Fruit fly (Drosophila melanogaster) whole organism, embryonic: ENCODE results near the gene Unc50.

ENCODE experiments used
- CG10565 ChIP-seq: fragments of 200-800 bp; sonication (Bioruptor generic); optimal IDR thresholded peaks from 3 replicates; lab custom pipeline; 2016; ENCODE audit warnings: missing biosample characterization, mild to moderate bottlenecking, missing genetic modification characterization
- CG11723 ChIP-seq: fragments of 200-800 bp; sonication (Bioruptor generic); optimal IDR thresholded peaks from 2 replicates; lab custom pipeline; 2017; ENCODE audit warnings: missing biosample characterization, mild to moderate bottlenecking, missing genetic modification characterization
- CG13123 ChIP-seq: fragments of 200-800 bp; sonication (Bioruptor generic); optimal IDR thresholded peaks from 2 replicates; lab custom pipeline; 2016; ENCODE audit warnings: missing biosample characterization, missing genetic modification characterization
- CG13624 ChIP-seq: fragments of 200-800 bp; sonication (Bioruptor generic); optimal IDR thresholded peaks from 2 replicates; lab custom pipeline; 2016; ENCODE audit warnings: missing biosample characterization, missing genetic modification characterization
- CG13775 ChIP-seq: fragments of 200-800 bp; sonication (Bioruptor generic); optimal IDR thresholded peaks from 3 replicates; lab custom pipeline; 2017; ENCODE audit warnings: missing biosample characterization, mild to moderate bottlenecking, missing genetic modification characterization
- CG16863 ChIP-seq: fragments of 200-800 bp; sonication (Bioruptor generic); optimal IDR thresholded peaks from 3 replicates; lab custom pipeline; 2016; ENCODE audit warnings: missing biosample characterization, missing genetic modification characterization
- CG17186 ChIP-seq: fragments of 200-800 bp; sonication (Bioruptor generic); optimal IDR thresholded peaks from 3 replicates; lab custom pipeline; 2017; ENCODE audit warnings: missing biosample characterization, missing genetic modification reagents, missing genetic modification characterization
- CG17385 ChIP-seq: fragments of 200-800 bp; sonication (Bioruptor generic); optimal IDR thresholded peaks from 3 replicates; lab custom pipeline; 2018; ENCODE audit warnings: missing biosample characterization, mild to moderate bottlenecking, missing genetic modification characterization
- CG17612 ChIP-seq: fragments of 200-800 bp; sonication (Bioruptor generic); IDR thresholded peaks from 2 replicates; pipeline ENCODE4 v1.3.6; 2022; ENCODE audit warnings: missing biosample characterization, missing genetic modification characterization
- CG17802 ChIP-seq: fragments of 200-800 bp; sonication (Bioruptor generic); optimal IDR thresholded peaks from 2 replicates; lab custom pipeline; 2018; ENCODE audit warnings: missing biosample characterization, mild to moderate bottlenecking, missing genetic modification characterization, moderate library complexity
- CG34422 ChIP-seq: fragments of 200-800 bp; sonication (Bioruptor generic); IDR thresholded peaks from 3 replicates; pipeline ENCODE4 v1.3.6; 2022; ENCODE audit warnings: missing biosample characterization, missing genetic modification characterization
- CG4707 ChIP-seq: fragments of 200-800 bp; sonication (Bioruptor generic); optimal IDR thresholded peaks from 2 replicates; lab custom pipeline; 2018; ENCODE audit warnings: missing biosample characterization, mild to moderate bottlenecking, missing genetic modification characterization, moderate library complexity
- CG5245 ChIP-seq: fragments of 200-800 bp; sonication (Bioruptor generic); optimal IDR thresholded peaks from 3 replicates; lab custom pipeline; 2016; ENCODE audit warnings: missing biosample characterization, missing genetic modification characterization
- CG6683 ChIP-seq: fragments of 200-800 bp; sonication (Bioruptor generic); optimal IDR thresholded peaks from 2 replicates; lab custom pipeline; 2017; ENCODE audit warnings: missing biosample characterization, mild to moderate bottlenecking, missing genetic modification characterization, missing genetic modification reagents
- CG6689 ChIP-seq: fragments of 200-800 bp; sonication (Bioruptor generic); IDR thresholded peaks from 2 replicates; pipeline ENCODE4 v1.3.6; 2022; ENCODE audit warnings: missing biosample characterization, missing genetic modification characterization
- CG7928 ChIP-seq: fragments of 200-800 bp; sonication (Bioruptor generic); optimal IDR thresholded peaks from 2 replicates; lab custom pipeline; 2017; ENCODE audit warnings: missing biosample characterization, mild to moderate bottlenecking, missing genetic modification characterization
- CG9437 ChIP-seq: fragments of 200-800 bp; sonication (Bioruptor generic); optimal IDR thresholded peaks from 2 replicates; lab custom pipeline; 2018; ENCODE audit warnings: missing biosample characterization, mild to moderate bottlenecking, missing genetic modification characterization
- Camta ChIP-seq: fragments of 200-800 bp; sonication (Bioruptor generic); optimal IDR thresholded peaks from 2 replicates; lab custom pipeline; 2016; ENCODE audit warnings: missing biosample characterization, missing genetic modification characterization
- Chrac-16 ChIP-seq: fragments of 200-800 bp; sonication (Bioruptor generic); optimal IDR thresholded peaks from 3 replicates; lab custom pipeline; 2016; ENCODE audit warnings: missing biosample characterization, missing genetic modification characterization
- D19B ChIP-seq: fragments of 200-800 bp; sonication (Bioruptor generic); optimal IDR thresholded peaks from 2 replicates; lab custom pipeline; 2017; ENCODE audit warnings: missing biosample characterization, mild to moderate bottlenecking, missing genetic modification characterization
- Deaf1 ChIP-seq: fragments of 200-800 bp; optimal IDR thresholded peaks from 3 replicates; lab custom pipeline; 2019; ENCODE audit warnings: missing biosample characterization, mild to moderate bottlenecking, missing genetic modification characterization, moderate library complexity
- ERR ChIP-seq: fragments of 200-800 bp; sonication (Bioruptor generic); optimal IDR thresholded peaks from 2 replicates; lab custom pipeline; 2016; ENCODE audit warnings: missing biosample characterization, missing genetic modification characterization
- Fer1 ChIP-seq: fragments of 200-800 bp; sonication (Bioruptor generic); optimal IDR thresholded peaks from 2 replicates; lab custom pipeline; 2017; ENCODE audit warnings: missing biosample characterization, mild to moderate bottlenecking, missing genetic modification characterization
- Gsc ChIP-seq: fragments of 200-800 bp; sonication (Bioruptor generic); IDR thresholded peaks from 2 replicates; pipeline ENCODE4 v1.3.6; 2022; ENCODE audit warnings: missing biosample characterization, missing genetic modification characterization
- HLH4C ChIP-seq: fragments of 200-800 bp; sonication (Bioruptor generic); IDR thresholded peaks from 3 replicates; pipeline ENCODE4 v1.3.6; 2022; ENCODE audit warnings: missing biosample characterization, missing genetic modification characterization; ENCODE audit not compliant: partially characterized antibody
- Hmr ChIP-seq: fragments of 200-800 bp; sonication (Bioruptor generic); optimal IDR thresholded peaks from 3 replicates; lab custom pipeline; 2017; ENCODE audit warnings: mild to moderate bottlenecking, missing biosample characterization, missing genetic modification reagents, missing genetic modification characterization
- Hr51 ChIP-seq, 2 experiments: fragments of 200-800 bp; sonication (Bioruptor generic); optimal IDR thresholded peaks; 2 replicates in 1 of 2; 3 replicates in 1 of 2; lab custom pipeline; 2016 to 2018; ENCODE audit warnings: missing biosample characterization in 2 of 2, missing genetic modification characterization in 2 of 2, mild to moderate bottlenecking in 1 of 2, moderate library complexity in 1 of 2
- Oaz ChIP-seq: fragments of 200-800 bp; sonication (Bioruptor generic); IDR thresholded peaks from 2 replicates; pipeline ENCODE4 v1.3.6; 2022; ENCODE audit warnings: missing biosample characterization, missing genetic modification characterization
- Opbp ChIP-seq: fragments of 200-800 bp; sonication (Bioruptor generic); IDR thresholded peaks from 3 replicates; pipeline ENCODE4 v1.3.6; 2022; ENCODE audit warnings: missing biosample characterization, missing genetic modification characterization; ENCODE audit not compliant: partially characterized antibody
- Sry-β ChIP-seq: fragments of 200-800 bp; sonication (Bioruptor generic); optimal IDR thresholded peaks from 2 replicates; lab custom pipeline; 2018; ENCODE audit warnings: missing biosample characterization, mild to moderate bottlenecking, missing genetic modification characterization, moderate library complexity
- Tbp ChIP-seq: fragments of >200 bp; optimal IDR thresholded peaks from 2 replicates; lab custom pipeline; 2018; ENCODE audit warnings: missing biosample characterization, missing genetic modification characterization
- chinmo ChIP-seq: fragments of 200-800 bp; sonication (Bioruptor generic); IDR thresholded peaks from 4 replicates; pipeline ENCODE4 v1.3.6; 2022; ENCODE audit warnings: missing biosample characterization, missing genetic modification characterization; ENCODE audit not compliant: partially characterized antibody
- chn ChIP-seq: fragments of 200-800 bp; sonication (Bioruptor generic); optimal IDR thresholded peaks from 2 replicates; lab custom pipeline; 2016; ENCODE audit warnings: missing biosample characterization, missing genetic modification characterization
- corto ChIP-seq: fragments of 200-800 bp; sonication (Bioruptor generic); optimal IDR thresholded peaks from 2 replicates; lab custom pipeline; 2016; ENCODE audit warnings: missing biosample characterization, mild to moderate bottlenecking, missing genetic modification characterization, moderate library complexity
- crol ChIP-seq: fragments of 200-800 bp; sonication (Bioruptor generic); IDR thresholded peaks from 2 replicates; pipeline ENCODE4 v1.3.6; 2022; ENCODE audit warnings: missing biosample characterization, missing genetic modification characterization
- dpn ChIP-seq, 2 experiments: fragments of 200-800 bp; sonication (Bioruptor generic); optimal IDR thresholded peaks; 3 replicates each; lab custom pipeline; 2016; ENCODE audit warnings: missing biosample characterization in 2 of 2, missing genetic modification characterization in 2 of 2
- en ChIP-seq: fragments of 200-800 bp; sonication (Bioruptor generic); optimal IDR thresholded peaks from 2 replicates; lab custom pipeline; 2016; ENCODE audit warnings: missing biosample characterization, missing genetic modification characterization
- fd3F ChIP-seq: fragments of 200-800 bp; sonication (Bioruptor generic); optimal IDR thresholded peaks from 2 replicates; lab custom pipeline; 2018; ENCODE audit warnings: missing biosample characterization, mild to moderate bottlenecking, missing genetic modification characterization, moderate library complexity
- grn ChIP-seq: fragments of 200-800 bp; sonication (Bioruptor generic); optimal IDR thresholded peaks from 3 replicates; lab custom pipeline; 2017; ENCODE audit warnings: missing biosample characterization, missing genetic modification characterization
- hb ChIP-seq: fragments of 200-800 bp; sonication (Bioruptor generic); IDR thresholded peaks from 3 replicates; pipeline ENCODE4 v1.3.6; 2022; ENCODE audit warnings: missing biosample characterization, missing genetic modification characterization; ENCODE audit not compliant: partially characterized antibody
- her ChIP-seq: fragments of 200-800 bp; sonication (Bioruptor generic); optimal IDR thresholded peaks from 2 replicates; lab custom pipeline; 2016; ENCODE audit warnings: missing biosample characterization, missing genetic modification characterization
- pho ChIP-seq: fragments of 200-800 bp; sonication (Bioruptor generic); optimal IDR thresholded peaks from 2 replicates; lab custom pipeline; 2016; ENCODE audit warnings: missing biosample characterization, missing genetic modification characterization
- pnt ChIP-seq: fragments of 200-800 bp; sonication (Bioruptor generic); optimal IDR thresholded peaks from 3 replicates; lab custom pipeline; 2016; ENCODE audit warnings: missing biosample characterization, missing genetic modification characterization
- rib ChIP-seq: fragments of 200-800 bp; sonication (Bioruptor generic); IDR thresholded peaks from 2 replicates; pipeline ENCODE4 v1.3.6; 2022; ENCODE audit warnings: missing biosample characterization, missing genetic modification characterization
- salm ChIP-seq: fragments of 200-800 bp; sonication (Bioruptor generic); optimal IDR thresholded peaks from 2 replicates; lab custom pipeline; 2018; ENCODE audit warnings: missing biosample characterization, mild to moderate bottlenecking, missing genetic modification characterization
- sima ChIP-seq: fragments of 200-800 bp; sonication (Bioruptor generic); optimal IDR thresholded peaks from 2 replicates; lab custom pipeline; 2016; ENCODE audit warnings: missing biosample characterization, missing genetic modification characterization
- stc ChIP-seq: fragments of 200-800 bp; sonication (Bioruptor generic); IDR thresholded peaks from 2 replicates; pipeline ENCODE4 v1.3.6; 2022; ENCODE audit warnings: missing biosample characterization, missing genetic modification characterization
- trem ChIP-seq: fragments of 200-800 bp; optimal IDR thresholded peaks from 3 replicates; lab custom pipeline; 2019; ENCODE audit warnings: missing biosample characterization, mild to moderate bottlenecking, missing genetic modification characterization, moderate library complexity
- unpg ChIP-seq: fragments of 200-800 bp; sonication (Bioruptor generic); optimal IDR thresholded peaks from 3 replicates; lab custom pipeline; 2018; ENCODE audit warnings: missing biosample characterization, mild to moderate bottlenecking, missing genetic modification characterization, moderate library complexity
- usp ChIP-seq: fragments of >200 bp; optimal IDR thresholded peaks from 2 replicates; lab custom pipeline; 2017; ENCODE audit warnings: missing biosample characterization, missing genetic modification characterization
- zfh2 ChIP-seq: fragments of 200-800 bp; sonication (Bioruptor generic); optimal IDR thresholded peaks from 2 replicates; lab custom pipeline; 2016; ENCODE audit warnings: missing biosample characterization, missing genetic modification characterization

Gene Unc50

DNA sequence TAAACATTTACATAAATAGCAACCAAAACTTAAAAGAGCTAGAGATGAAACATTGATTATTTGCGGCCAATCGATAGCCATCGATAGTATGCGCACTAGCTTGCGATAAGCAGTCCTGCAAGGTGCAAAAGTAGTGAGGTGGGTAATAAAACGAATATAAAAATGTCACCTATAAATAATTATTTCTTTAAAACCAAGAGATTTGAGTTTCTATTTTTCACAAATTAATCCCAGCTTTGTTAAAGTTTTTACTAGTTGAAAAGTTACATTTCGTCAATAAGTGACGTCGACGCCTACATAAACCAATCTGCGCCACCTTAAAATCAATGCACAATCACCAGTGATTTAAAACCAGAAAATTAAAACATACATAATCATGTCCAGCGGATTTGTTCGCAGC is 25.7 kb downstream of the Unc50 start, which contains the start of the genes Mkk4 and SLIRP2 (continued):
- TF ChIP-seq D19B (GFP tag; lab: Kevin White, UChicago) (peak; percentile 95), zfh2 (GFP tag; lab: Kevin White, UChicago) (peak; percentile 99), CG17802 (tag; lab: Kevin White, UChicago) (peak; percentile 92), dpn (GFP tag; optimal IDR thresholded peaks at IDR 0.05; lab: Kevin White, UChicago) (peak; percentile 99), Opbp (GFP tag; lab: Robert Waterston, UW) (peak; percentile 82), CG13123 (peak; percentile 98), CG11723 (GFP tag; lab: Kevin White, UChicago) (peak; percentile 98), her (GFP tag; lab: Kevin White, UChicago) (peak; percentile 96), CG16863 (GFP tag; lab: Kevin White, UChicago) (peak; percentile 99), rib (GFP tag; lab: Robert Waterston, UW) (peak; percentile 99), CG17385 (GFP tag; lab: Kevin White, UChicago) (peak; percentile 98), ERR (GFP tag; lab: Kevin White, UChicago) (peak; percentile 94), salm (tag; lab: Kevin White, UChicago) (peak; percentile 97), en (GFP tag; lab: Kevin White, UChicago) (peak; percentile 97), CG34422 (GFP tag; lab: Robert Waterston, UW) (peak; percentile 99), pnt (GFP tag; lab: Kevin White, UChicago) (peak; percentile 98), crol (GFP tag; lab: Robert Waterston, UW) (peak; percentile 81), CG5245 (GFP tag; lab: Kevin White, UChicago) (peak; percentile 99), pho (GFP tag; lab: Kevin White, UChicago) (peak; percentile 99), Gsc (GFP tag; lab: Robert Waterston, UW) (peak; percentile 98), stc (GFP tag; lab: Robert Waterston, UW) (peak; percentile 99), HLH4C (GFP tag; lab: Robert Waterston, UW) (peak; percentile 80), CG4707 (peak; percentile 93), Camta (GFP tag; lab: Kevin White, UChicago) (peak; percentile 99), sima (GFP tag; lab: Kevin White, UChicago) (peak; percentile 97), unpg (GFP tag; lab: Kevin White, UChicago) (peak; percentile 99), Fer1 (GFP tag; lab: Kevin White, UChicago) (peak; percentile 98), grn (GFP tag; lab: Kevin White, UChicago) (peak; percentile 91), fd3F (peak; percentile 99), CG17186 (GFP tag; lab: Kevin White, UChicago) (peak; percentile 97), CG9437 (peak; percentile 95), Hr51 (GFP tag; optimal IDR thresholded peaks at IDR 0.05; lab: Kevin White, UChicago) (peak; percentile 99), usp (GFP tag; lab: Kevin White, UChicago) (no peak), corto (peak; percentile 95), chinmo (GFP tag; lab: Robert Waterston, UW) (peak; percentile 75; the same call in 1 of the 4 replicates), CG6689 (GFP tag; lab: Robert Waterston, UW) (peak; percentile 100), Chrac-16 (peak; percentile 99), trem (tag; lab: Kevin White, UChicago) (peak; percentile 97), CG17612 (GFP tag; lab: Robert Waterston, UW) (peak; percentile 98), Oaz (GFP tag; lab: Robert Waterston, UW) (peak; percentile 99), hb (peak; percentile 91), CG7928 (GFP tag; lab: Kevin White, UChicago) (peak; percentile 98), CG10565 (GFP tag; lab: Kevin White, UChicago) (peak; percentile 97), Sry-β (GFP tag; lab: Kevin White, UChicago) (peak; percentile 75), Deaf1 (tag; lab: Kevin White, UChicago) (peak; percentile 87), CG13624 (GFP tag; lab: Kevin White, UChicago) (peak; percentile 99), Tbp (no peak), chn (peak; percentile 99), CG6683 (GFP tag; lab: Kevin White, UChicago) (peak; percentile 96), CG13775 (peak; percentile 99), Hmr (GFP tag; lab: Kevin White, UChicago) (peak; percentile 98)
